Worm (Caenorhabditis elegans) whole organism, L4 larva: Measurements from ENCODE around the gene ZC21.6.

Source experiments
- F37D6.2 ChIP-seq: sonication (generic microtip); optimal IDR thresholded peaks from 2 replicates; lab custom pipeline; 2016; ENCODE audit warnings: mild to moderate bottlenecking, missing genetic modification characterization, missing compliant biosample characterization
- Y48G9A.11 ChIP-seq: fragments of 200-800 bp; sonication (Bioruptor generic); IDR thresholded peaks from 2 replicates; pipeline ENCODE4 v1.3.6; 2022; ENCODE audit warnings: missing genetic modification reagents, missing genetic modification characterization, missing compliant biosample characterization
- ceh-44 ChIP-seq: fragments of 200-800 bp; sonication (Bioruptor generic); IDR thresholded peaks from 2 replicates; pipeline ENCODE4 v1.3.6; 2022; ENCODE audit warnings: missing genetic modification reagents, missing genetic modification characterization, missing compliant biosample characterization
- ceh-82 ChIP-seq: sonication (generic microtip); optimal IDR thresholded peaks from 2 replicates; lab custom pipeline; 2017; ENCODE audit warnings: missing biosample characterization, missing genetic modification characterization
- ces-1 ChIP-seq: fragments of 150-350 bp; sonication (generic microtip); optimal IDR thresholded peaks from 4 replicates; lab custom pipeline; 2014; ENCODE audit warnings: missing biosample characterization, missing genetic modification reagents, missing genetic modification characterization
- hif-1 ChIP-seq, 2 experiments: sonication (generic microtip); optimal IDR thresholded peaks; 2 replicates each; lab custom pipeline; 2016 to 2017; ENCODE audit warnings: missing compliant biosample characterization in 2 of 2, missing genetic modification characterization in 2 of 2, missing genetic modification reagents in 2 of 2, missing genotype in 2 of 2, mild to moderate bottlenecking in 1 of 2
- lin-39 ChIP-seq: fragments of 150-350 bp; optimal IDR thresholded peaks from 2 replicates; lab custom pipeline; 2014; ENCODE audit warnings: missing biosample characterization, missing genetic modification reagents, missing genetic modification characterization
- nhr-102 ChIP-seq: sonication (generic microtip); optimal IDR thresholded peaks from 2 replicates; lab custom pipeline; 2016; ENCODE audit warnings: mild to moderate bottlenecking, missing genetic modification characterization, moderate library complexity, missing compliant biosample characterization
- nhr-28 ChIP-seq: fragments of 150-350 bp; optimal IDR thresholded peaks from 2 replicates; lab custom pipeline; 2014; ENCODE audit warnings: missing biosample characterization, missing genetic modification characterization
- nhr-77 ChIP-seq: fragments of 150-350 bp; optimal IDR thresholded peaks from 2 replicates; lab custom pipeline; 2014; ENCODE audit warnings: missing biosample characterization, missing genetic modification characterization
- rbr-2 ChIP-seq: sonication (generic microtip); optimal IDR thresholded peaks from 2 replicates; lab custom pipeline; 2016; ENCODE audit warnings: missing genotype, missing genetic modification characterization, missing compliant biosample characterization
- unc-39 ChIP-seq: sonication (generic microtip); optimal IDR thresholded peaks from 2 replicates; lab custom pipeline; 2017; ENCODE audit warnings: missing biosample characterization, missing genetic modification characterization
- ztf-7 ChIP-seq: fragments of 150-350 bp; optimal IDR thresholded peaks from 2 replicates; lab custom pipeline; 2014; ENCODE audit warnings: missing biosample characterization, missing genetic modification characterization

ce11 chrIII:8575359-8576101 is 30.1 kb upstream of the ZC21.6 start:
- TF ChIP-seq ces-1 (GFP tag; lab: Kevin White, UChicago) (no peak), F37D6.2 (no peak), Y48G9A.11 (GFP tag; lab: Robert Waterston, UW) (no peak), nhr-77 (tag; lab: Kevin White, UChicago) (no peak), nhr-102 (tag; lab: Kevin White, UChicago) (no peak), unc-39 (tag; lab: Kevin White, UChicago) (no peak), ceh-82 (no peak), ceh-44 (GFP tag; lab: Robert Waterston, UW) (no peak), nhr-28 (tag; lab: Kevin White, UChicago) (peak; percentile 15), lin-39 (tag; lab: Kevin White, UChicago) (no peak), rbr-2 (tag; lab: Kevin White, UChicago) (no peak), ztf-7 (tag; lab: Kevin White, UChicago) (no peak), hif-1 (tag; optimal IDR thresholded peaks at IDR 0.05; lab: Kevin White, UChicago) (no peak)
